Fruit fly (Drosophila melanogaster): ENCODE measurements around the gene Saysd1.

The Saysd1 gene

DNA sequence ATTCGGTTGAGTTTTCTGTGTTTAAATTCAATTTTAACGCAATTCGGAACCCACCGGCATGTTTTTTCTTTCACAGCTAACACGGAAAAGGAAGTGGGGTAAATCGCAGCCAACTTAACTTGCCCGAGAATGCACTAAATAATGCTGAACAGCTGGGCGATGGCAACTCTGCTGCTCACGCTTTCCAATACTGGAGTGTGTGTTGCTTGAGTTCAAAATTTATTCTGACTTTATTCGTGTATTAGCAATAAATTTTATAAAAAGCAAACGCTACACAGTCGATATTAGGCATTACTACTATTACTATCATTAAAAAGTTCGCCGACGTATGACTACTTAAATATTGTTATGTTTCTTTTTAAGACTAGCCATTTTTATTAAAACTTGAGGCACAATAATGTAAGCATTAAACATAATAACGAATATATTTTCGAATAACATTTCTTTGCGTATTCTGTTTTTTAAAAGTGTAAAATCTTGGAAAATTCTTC, 32.4 kb upstream of the Saysd1 start, which contains the start of the genes RpS27 and Nup37 (continued):
- TF ChIP-seq Antp (GFP tag; optimal IDR thresholded peaks at IDR 0.05) (peak; percentile 98), CG7963 (GFP tag; IDR thresholded peaks at IDR 0.05; ENCODE audit: partially characterized antibody) (no peak), CG18619 (GFP tag; optimal IDR thresholded peaks at IDR 0.05) (peak; percentile 99), CG11504 (tag; optimal IDR thresholded peaks at IDR 0.05) (peak; percentile 93), B-H1 (GFP tag; IDR thresholded peaks at IDR 0.05) (peak; percentile 90), klu (GFP tag; IDR thresholded peaks at IDR 0.05) (peak; percentile 92), org-1 (GFP tag; optimal IDR thresholded peaks at IDR 0.05) (peak; percentile 97), fd96Cb (tag; optimal IDR thresholded peaks at IDR 0.05) (peak; percentile 91), CG12155 (GFP tag; optimal IDR thresholded peaks at IDR 0.05) (peak; percentile 93), pho (GFP tag; optimal IDR thresholded peaks at IDR 0.05) (peak; percentile 99), slbo (GFP tag; IDR thresholded peaks at IDR 0.05) (peak; percentile 98), dmrt99B (tag; optimal IDR thresholded peaks at IDR 0.05) (peak; percentile 91), Side (GFP tag; optimal IDR thresholded peaks at IDR 0.05) (peak; percentile 99), Drgx (GFP tag; IDR thresholded peaks at IDR 0.05) (peak; percentile 75), Mad (GFP tag; optimal IDR thresholded peaks at IDR 0.05) (peak; percentile 99), CG10565 (GFP tag; optimal IDR thresholded peaks at IDR 0.05) (peak; percentile 91), kah (GFP tag; optimal IDR thresholded peaks at IDR 0.05) (peak; percentile 94), Taf1 (GFP tag; IDR thresholded peaks at IDR 0.05) (peak; percentile 81; the same call in 1 of the 2 replicates), Atf-2 (GFP tag; optimal IDR thresholded peaks at IDR 0.05) (peak; percentile 97), ken (GFP tag; IDR thresholded peaks at IDR 0.05) (peak; percentile 99), CG8089 (GFP tag; optimal IDR thresholded peaks at IDR 0.05) (peak; percentile 99), CG8281 (tag; optimal IDR thresholded peaks at IDR 0.05) (peak; percentile 87), fd102C (GFP tag; optimal IDR thresholded peaks at IDR 0.05) (peak; percentile 95), pfk (GFP tag; optimal IDR thresholded peaks at IDR 0.05) (peak; percentile 90), CG3163 (GFP tag; optimal IDR thresholded peaks at IDR 0.05) (peak; percentile 94), CG17912 (GFP tag; optimal IDR thresholded peaks at IDR 0.05) (peak; percentile 100), CG15514 (GFP tag; optimal IDR thresholded peaks at IDR 0.05) (peak; percentile 96), Sox102F (GFP tag; optimal IDR thresholded peaks at IDR 0.05) (peak; percentile 90), tap (tag; optimal IDR thresholded peaks at IDR 0.05) (peak; percentile 88), tup (GFP tag; optimal IDR thresholded peaks at IDR 0.05) (peak; percentile 93), C15 (GFP tag; IDR thresholded peaks at IDR 0.05) (peak; percentile 93), Vsx1 (GFP tag; optimal IDR thresholded peaks at IDR 0.05) (peak; percentile 98), CTCF (GFP tag; optimal IDR thresholded peaks at IDR 0.05) (peak; percentile 74), HLH54F (GFP tag; optimal IDR thresholded peaks at IDR 0.05) (peak; percentile 98), mam (GFP tag; optimal IDR thresholded peaks at IDR 0.05) (peak; percentile 98), CG6654 (GFP tag; optimal IDR thresholded peaks at IDR 0.05) (peak; percentile 94), Bdp1 (GFP tag; optimal IDR thresholded peaks at IDR 0.05) (peak; percentile 94), dysf (GFP tag; IDR thresholded peaks at IDR 0.05) (peak; percentile 96), sima (GFP tag; optimal IDR thresholded peaks at IDR 0.05) (peak; percentile 97), inv (GFP tag; IDR thresholded peaks at IDR 0.05; ENCODE audit: partially characterized antibody) (no peak), vfl (GFP tag; optimal IDR thresholded peaks at IDR 0.05) (peak; percentile 98), slp2 (GFP tag; optimal IDR thresholded peaks at IDR 0.05) (peak; percentile 99), crp (GFP tag; optimal IDR thresholded peaks at IDR 0.05) (peak; percentile 47 to 90), NK7.1 (GFP tag; optimal IDR thresholded peaks at IDR 0.05) (peak; percentile 99), psq (GFP tag; optimal IDR thresholded peaks at IDR 0.05) (peak; percentile 94), danr (GFP tag; IDR thresholded peaks at IDR 0.05) (peak; percentile 82), sna (GFP tag; IDR thresholded peaks at IDR 0.05; ENCODE audit: partially characterized antibody) (no peak), CG9727 (GFP tag; optimal IDR thresholded peaks at IDR 0.05) (peak; percentile 99), ewg (GFP tag; optimal IDR thresholded peaks at IDR 0.05) (peak; percentile 95), insv (GFP tag; optimal IDR thresholded peaks at IDR 0.05) (peak in 1 of 2 experiments; percentile 87), ab (GFP tag; optimal IDR thresholded peaks at IDR 0.05) (peak; percentile 94)

All from whole organism, embryonic.